Fruit fly (Drosophila melanogaster): ENCODE results near the gene Pmm2.
A peak's percentile ranks its signal among the peaks of the same experiment; 100 is the strongest.

DNA sequence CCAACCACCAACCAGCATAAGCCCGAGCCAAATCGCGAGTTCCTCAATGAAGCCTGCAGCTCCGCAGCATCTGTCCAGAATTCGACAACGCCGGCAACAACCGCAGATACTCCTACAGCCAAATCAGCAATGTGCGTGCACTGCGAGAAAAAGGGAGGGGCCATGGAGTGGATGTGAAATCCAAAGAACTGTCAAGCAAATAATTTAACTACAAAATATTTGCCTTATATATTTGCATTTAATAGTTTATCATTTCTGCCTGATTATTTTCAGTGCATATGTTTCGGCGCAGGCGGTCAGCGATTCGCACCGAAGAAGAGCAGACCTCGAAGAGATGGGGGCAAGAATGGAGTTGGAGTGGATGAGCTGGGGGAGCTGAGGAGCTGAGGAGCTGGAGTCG, 17.3 kb downstream of the Pmm2 start:
- peak; percentile 68 for TF ChIP-seq OdsH (GFP tag; optimal IDR thresholded peaks at IDR 0.05)
- peak; percentile 79 for TF ChIP-seq spab (GFP tag; optimal IDR thresholded peaks at IDR 0.05)
- TF ChIP-seq CG16779 (tag; optimal IDR thresholded peaks at IDR 0.05), result peak; percentile 42
- TF ChIP-seq achi (GFP tag; optimal IDR thresholded peaks at IDR 0.05), result peak; percentile 75
- peak; percentile 17 for TF ChIP-seq dac (GFP tag; optimal IDR thresholded peaks at IDR 0.05)

Data from whole organism, prepupa.